Worm (Caenorhabditis elegans) whole organism, L4 larva: ENCODE data around the gene aly-2.

Source experiments
- F10B5.3 ChIP-seq: sonication (generic microtip); optimal IDR thresholded peaks from 2 replicates; lab custom pipeline; 2016; ENCODE audit warnings: mild to moderate bottlenecking, missing genetic modification characterization, missing compliant biosample characterization
- F37D6.2 ChIP-seq: sonication (generic microtip); optimal IDR thresholded peaks from 2 replicates; lab custom pipeline; 2016; ENCODE audit warnings: mild to moderate bottlenecking, missing genetic modification characterization, missing compliant biosample characterization
- F49E8.2 ChIP-seq: sonication (generic microtip); optimal IDR thresholded peaks from 2 replicates; lab custom pipeline; 2016; ENCODE audit warnings: missing compliant biosample characterization, mild to moderate bottlenecking, missing genetic modification characterization, borderline replicate concordance
- T26A8.4 ChIP-seq: fragments of 200-800 bp; sonication (Bioruptor generic); IDR thresholded peaks from 2 replicates; pipeline ENCODE4 v1.3.6; 2022; ENCODE audit warnings: missing genetic modification characterization, missing compliant biosample characterization
- Y105C5A.15 ChIP-seq: fragments of 200-800 bp; sonication (Bioruptor generic); IDR thresholded peaks from 2 replicates; pipeline ENCODE4 v1.3.6; 2022; ENCODE audit warnings: missing genetic modification characterization, missing compliant biosample characterization
- Y48G9A.11 ChIP-seq: fragments of 200-800 bp; sonication (Bioruptor generic); IDR thresholded peaks from 2 replicates; pipeline ENCODE4 v1.3.6; 2022; ENCODE audit warnings: missing genetic modification reagents, missing genetic modification characterization, missing compliant biosample characterization
- arid-1 ChIP-seq: fragments of 200-800 bp; sonication (Bioruptor generic); conservative IDR thresholded peaks from 2 replicates; pipeline ENCODE4 v1.3.6; 2022; ENCODE audit warnings: missing genetic modification reagents, missing genetic modification characterization, missing compliant biosample characterization
- attf-4 ChIP-seq: sonication (generic microtip); optimal IDR thresholded peaks from 3 replicates; lab custom pipeline; 2017; ENCODE audit warnings: missing biosample characterization, missing genetic modification characterization
- ceh-44 ChIP-seq: fragments of 200-800 bp; sonication (Bioruptor generic); IDR thresholded peaks from 2 replicates; pipeline ENCODE4 v1.3.6; 2022; ENCODE audit warnings: missing genetic modification reagents, missing genetic modification characterization, missing compliant biosample characterization
- daf-16 ChIP-seq, 3 experiments: sonication (generic microtip); optimal IDR thresholded peaks; 2 replicates each; lab custom pipeline; 2016 to 2017; ENCODE audit warnings: missing genetic modification characterization in 3 of 3, missing genetic modification reagents in 3 of 3, mild to moderate bottlenecking in 2 of 3, missing compliant biosample characterization in 2 of 3, missing biosample characterization in 1 of 3, moderate library complexity in 1 of 3
- dmd-9 ChIP-seq: fragments of 200-800 bp; sonication (Bioruptor generic); IDR thresholded peaks from 2 replicates; pipeline ENCODE4 v1.3.6; 2022; ENCODE audit warnings: missing genetic modification reagents, missing genetic modification characterization, missing compliant biosample characterization
- egl-43 ChIP-seq: fragments of 200-800 bp; sonication (Bioruptor generic); IDR thresholded peaks from 2 replicates; pipeline ENCODE4 v1.3.6; 2022; ENCODE audit warnings: missing genetic modification reagents, missing genetic modification characterization, missing compliant biosample characterization
- gei-8 ChIP-seq: fragments of 200-800 bp; sonication (Bioruptor generic); optimal IDR thresholded peaks from 2 replicates; lab custom pipeline; 2018; ENCODE audit warnings: mild to moderate bottlenecking, missing genetic modification characterization, missing compliant biosample characterization
- hlh-11 ChIP-seq: fragments of 200-800 bp; sonication (Bioruptor generic); optimal IDR thresholded peaks from 2 replicates; lab custom pipeline; 2018; ENCODE audit warnings: mild to moderate bottlenecking, missing genetic modification characterization, missing compliant biosample characterization
- hmg-1.1 ChIP-seq: fragments of 200-800 bp; sonication (Bioruptor generic); IDR thresholded peaks from 2 replicates; pipeline ENCODE4 v1.3.6; 2022; ENCODE audit warnings: missing genetic modification reagents, missing genetic modification characterization, missing compliant biosample characterization
- lim-7 ChIP-seq: fragments of 200-800 bp; sonication (Bioruptor generic); IDR thresholded peaks from 2 replicates; pipeline ENCODE4 v1.3.6; 2022; ENCODE audit warnings: missing genetic modification characterization, missing compliant biosample characterization
- lin-13 ChIP-seq: fragments of 150-350 bp; optimal IDR thresholded peaks from 2 replicates; lab custom pipeline; 2014; ENCODE audit warnings: missing biosample characterization, missing genetic modification reagents, missing genetic modification characterization
- lin-38 ChIP-seq: fragments of 200-800 bp; sonication (Bioruptor generic); IDR thresholded peaks from 2 replicates; pipeline ENCODE4 v1.3.6; 2022; ENCODE audit warnings: missing genetic modification reagents, missing genetic modification characterization, missing compliant biosample characterization
- lir-3 ChIP-seq: sonication (generic microtip); optimal IDR thresholded peaks from 2 replicates; lab custom pipeline; 2016; ENCODE audit warnings: mild to moderate bottlenecking, missing genetic modification characterization, missing compliant biosample characterization
- madf-5 ChIP-seq, 2 experiments: fragments of 200-800 bp; sonication (Bioruptor generic); IDR thresholded peaks; 2 replicates each; pipeline ENCODE4 v1.3.6; 2022; ENCODE audit warnings: missing compliant biosample characterization in 2 of 2, missing genetic modification characterization in 2 of 2
- mdl-1 ChIP-seq, 2 experiments: fragments of 150-350 bp in 1 of 2; sonication (generic microtip) in 1 of 2; optimal IDR thresholded peaks; 2 replicates each; lab custom pipeline; 2014 to 2017; ENCODE audit warnings: missing biosample characterization in 2 of 2, missing genetic modification characterization in 2 of 2
- mes-2 ChIP-seq: sonication (generic microtip); optimal IDR thresholded peaks from 2 replicates; lab custom pipeline; 2016; ENCODE audit warnings: missing genotype, mild to moderate bottlenecking, missing genetic modification characterization, missing compliant biosample characterization; ENCODE audit not compliant: poor library complexity, severe bottlenecking
- mxl-2 ChIP-seq: fragments of 200-800 bp; sonication (Bioruptor generic); conservative IDR thresholded peaks from 2 replicates; pipeline ENCODE4 v1.3.6; 2022; ENCODE audit warnings: missing genetic modification reagents, missing genetic modification characterization, missing compliant biosample characterization
- mxl-3 ChIP-seq: fragments of 200-800 bp; sonication (Bioruptor generic); optimal IDR thresholded peaks from 2 replicates; lab custom pipeline; 2018; ENCODE audit warnings: mild to moderate bottlenecking, missing genetic modification characterization, missing compliant biosample characterization
- nhr-102 ChIP-seq: sonication (generic microtip); optimal IDR thresholded peaks from 2 replicates; lab custom pipeline; 2016; ENCODE audit warnings: mild to moderate bottlenecking, missing genetic modification characterization, moderate library complexity, missing compliant biosample characterization
- nhr-11 ChIP-seq: fragments of 150-350 bp; optimal IDR thresholded peaks from 2 replicates; lab custom pipeline; 2014; ENCODE audit warnings: missing biosample characterization, missing genetic modification characterization
- nhr-111 ChIP-seq: fragments of 200-800 bp; sonication (Bioruptor generic); optimal IDR thresholded peaks from 2 replicates; lab custom pipeline; 2018; ENCODE audit warnings: mild to moderate bottlenecking, missing genetic modification characterization, missing compliant biosample characterization
- nhr-25 ChIP-seq: sonication (generic microtip); optimal IDR thresholded peaks from 2 replicates; lab custom pipeline; 2017; ENCODE audit warnings: missing genetic modification characterization, mild to moderate bottlenecking, missing compliant biosample characterization, antibody characterized with exemption, moderate library complexity, borderline replicate concordance; ENCODE audit not compliant: insufficient read depth
- nhr-28 ChIP-seq: fragments of 150-350 bp; optimal IDR thresholded peaks from 2 replicates; lab custom pipeline; 2014; ENCODE audit warnings: missing biosample characterization, missing genetic modification characterization
- nhr-41 ChIP-seq: fragments of 200-800 bp; sonication (Bioruptor generic); IDR thresholded peaks from 2 replicates; pipeline ENCODE4 v1.3.6; 2022; ENCODE audit warnings: missing genetic modification reagents, missing genetic modification characterization, missing compliant biosample characterization
- nhr-48 ChIP-seq: sonication (generic microtip); optimal IDR thresholded peaks from 2 replicates; lab custom pipeline; 2016; ENCODE audit warnings: mild to moderate bottlenecking, missing genetic modification characterization, missing compliant biosample characterization
- php-3 ChIP-seq: fragments of 200-800 bp; sonication (Bioruptor generic); IDR thresholded peaks from 2 replicates; pipeline ENCODE4 v1.3.6; 2022; ENCODE audit warnings: missing genetic modification reagents, missing genetic modification characterization, missing compliant biosample characterization
- rbr-2 ChIP-seq: sonication (generic microtip); optimal IDR thresholded peaks from 2 replicates; lab custom pipeline; 2016; ENCODE audit warnings: missing genotype, missing genetic modification characterization, missing compliant biosample characterization
- saeg-2 ChIP-seq: fragments of 200-800 bp; sonication (Bioruptor generic); IDR thresholded peaks from 2 replicates; pipeline ENCODE4 v1.3.6; 2022; ENCODE audit warnings: missing genetic modification reagents, missing genetic modification characterization, missing compliant biosample characterization
- snpc-1.2 ChIP-seq: fragments of 200-800 bp; sonication (Bioruptor generic); IDR thresholded peaks from 2 replicates; pipeline ENCODE4 v1.3.6; 2022; ENCODE audit warnings: missing genetic modification reagents, missing genetic modification characterization, missing compliant biosample characterization
- tra-1 ChIP-seq: fragments of 200-800 bp; sonication (Bioruptor generic); IDR thresholded peaks from 2 replicates; pipeline ENCODE4 v1.3.6; 2022; ENCODE audit warnings: missing genetic modification reagents, missing genetic modification characterization, missing compliant biosample characterization
- zfp-3 ChIP-seq: fragments of 200-800 bp; sonication (Bioruptor generic); conservative IDR thresholded peaks from 2 replicates; pipeline ENCODE4 v1.3.6; 2022; ENCODE audit warnings: missing genetic modification reagents, missing genetic modification characterization, missing compliant biosample characterization
- zip-11 ChIP-seq: fragments of 200-800 bp; sonication (Bioruptor generic); IDR thresholded peaks from 2 replicates; pipeline ENCODE4 v1.3.6; 2022; ENCODE audit warnings: missing genetic modification characterization, missing compliant biosample characterization

The aly-2 gene

ce11 chrIV:9121545-9121944 is 25.7 kb upstream of the aly-2 start (continued):
- no peak for TF ChIP-seq nhr-48 (tag; lab: Kevin White, UChicago)
- TF ChIP-seq nhr-111 (GFP tag; lab: Kevin White, UChicago): no peak
- peak; percentile 56 for TF ChIP-seq hlh-11 (tag; lab: Kevin White, UChicago)
- no peak for TF ChIP-seq attf-4
- no peak for TF ChIP-seq saeg-2
- TF ChIP-seq mxl-2: no peak
- TF ChIP-seq lir-3 (tag; lab: Kevin White, UChicago): no peak
- TF ChIP-seq zip-11 (GFP tag; lab: Robert Waterston, UW): no peak
- TF ChIP-seq nhr-28 (tag; lab: Kevin White, UChicago): peak; percentile 74
- TF ChIP-seq F37D6.2: no peak
- no peak for TF ChIP-seq lin-38 (GFP tag; lab: Robert Waterston, UW)
- TF ChIP-seq tra-1 (GFP tag; lab: Robert Waterston, UW): no peak
- TF ChIP-seq ceh-44 (GFP tag; lab: Robert Waterston, UW): no peak
- TF ChIP-seq mdl-1 (tag; optimal IDR thresholded peaks at IDR 0.05; lab: Kevin White, UChicago): peak; percentile 62 to 84
- no peak for TF ChIP-seq arid-1 (GFP tag; lab: Robert Waterston, UW)
- TF ChIP-seq, all 104 proteins: peak for 10

ce11 chrIV:9130605-9131004 is 16.7 kb upstream of the aly-2 start:
- TF ChIP-seq T26A8.4 (peak; percentile 73), lim-7 (GFP tag; lab: Robert Waterston, UW) (0 out of 2 replicates have a peak, but pooled peaks have one; percentile 43), arid-1 (GFP tag; lab: Robert Waterston, UW) (peak; percentile 70), lin-13 (peak; percentile 13), nhr-11 (tag; lab: Kevin White, UChicago) (no peak), zfp-3 (GFP tag; lab: Robert Waterston, UW) (0 out of 2 replicates have a peak, but pooled peaks have one; percentile 27), nhr-41 (GFP tag; lab: Robert Waterston, UW) (0 out of 2 replicates have a peak, but pooled peaks have one; percentile 26), nhr-25 (tag; lab: Kevin White, UChicago) (no peak), gei-8 (no peak), lin-38 (GFP tag; lab: Robert Waterston, UW) (peak; percentile 33), nhr-102 (tag; lab: Kevin White, UChicago) (peak; percentile 30), Y105C5A.15 (GFP tag; lab: Robert Waterston, UW) (0 out of 2 replicates have a peak, but pooled peaks have one; percentile 11), hmg-1.1 (GFP tag; lab: Robert Waterston, UW) (no peak), madf-5 (GFP tag; IDR thresholded peaks at IDR 0.05; lab: Robert Waterston, UW) (no peak), snpc-1.2 (GFP tag; lab: Robert Waterston, UW) (peak; percentile 88), php-3 (0 out of 2 replicates have a peak, but pooled peaks have one; percentile 18), Y48G9A.11 (GFP tag; lab: Robert Waterston, UW) (peak; percentile 57), daf-16 (GFP tag; optimal IDR thresholded peaks at IDR 0.05; lab: Kevin White, UChicago) (no peak), daf-16 (tag; optimal IDR thresholded peaks at IDR 0.05; lab: Kevin White, UChicago) (peak; percentile 19), F49E8.2 (peak; percentile 51)

ce11 chrIV:9135377-9135776 is 11.9 kb upstream of the aly-2 start, which contains the start of gene delm-1:
TSS of gene delm-1 (minus strand) at chrIV:9135477.
- no peak for TF ChIP-seq nhr-102 (tag; lab: Kevin White, UChicago)
- no peak for TF ChIP-seq nhr-41 (GFP tag; lab: Robert Waterston, UW)
- TF ChIP-seq zfp-3 (GFP tag; lab: Robert Waterston, UW): no peak
- no peak for TF ChIP-seq lim-7 (GFP tag; lab: Robert Waterston, UW)
- no peak for TF ChIP-seq dmd-9
- no peak for TF ChIP-seq egl-43 (GFP tag; lab: Robert Waterston, UW)
- no peak for TF ChIP-seq F10B5.3 (tag; lab: Kevin White, UChicago)
- TF ChIP-seq mes-2 (tag; lab: Kevin White, UChicago): no peak
- TF ChIP-seq mxl-3: no peak
- no peak for TF ChIP-seq F49E8.2
- no peak for TF ChIP-seq rbr-2 (tag; lab: Kevin White, UChicago)
- no peak for TF ChIP-seq php-3
- TF ChIP-seq F37D6.2: no peak
